Fruit fly (Drosophila melanogaster): Measurements from ENCODE around the gene CG33181.

The CG33181 gene

DNA sequence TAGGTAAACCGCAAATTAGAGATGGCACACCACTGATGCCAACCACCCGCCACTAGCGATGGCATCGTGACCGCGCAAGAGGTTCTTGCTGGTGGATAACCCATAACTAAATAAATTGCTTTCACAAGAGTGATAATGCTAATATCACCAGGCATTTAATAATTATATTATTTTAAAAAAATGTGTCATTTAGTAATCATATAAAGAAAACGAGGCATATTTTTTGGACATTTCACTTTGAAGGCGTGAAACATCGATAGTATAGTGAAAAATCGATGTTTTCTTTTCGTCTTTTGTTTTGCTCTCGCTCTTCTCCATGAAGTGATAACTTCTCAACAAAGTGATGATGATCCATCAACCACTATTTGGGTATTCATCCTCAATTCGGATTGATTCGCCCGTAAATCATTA, 69.6 kb downstream of the CG33181 start, which contains the start of gene IntS4 (continued):
- TF ChIP-seq CG32006 (GFP tag; optimal IDR thresholded peaks at IDR 0.05) (no peak), net (GFP tag; optimal IDR thresholded peaks at IDR 0.05) (no peak), CG11902 (GFP tag; optimal IDR thresholded peaks at IDR 0.05) (peak; percentile 33), Hr38 (GFP tag; optimal IDR thresholded peaks at IDR 0.05) (no peak), ss (GFP tag; optimal IDR thresholded peaks at IDR 0.05) (peak in 1 of 2 experiments; percentile 3), Ets21C (GFP tag; optimal IDR thresholded peaks at IDR 0.05) (peak; percentile 40), fd85E (GFP tag; optimal IDR thresholded peaks at IDR 0.05) (no peak), eg (GFP tag; IDR thresholded peaks at IDR 0.05) (no peak; the same call in 2 of the 3 replicates), CG16779 (tag; optimal IDR thresholded peaks at IDR 0.05) (no peak), dac (GFP tag; optimal IDR thresholded peaks at IDR 0.05) (peak; percentile 13), Eip78C (GFP tag) (peak; percentile 84), acj6 (GFP tag; optimal IDR thresholded peaks at IDR 0.05) (peak; percentile 58), CG8119 (GFP tag; IDR thresholded peaks at IDR 0.05) (no peak), Smox (GFP tag; optimal IDR thresholded peaks at IDR 0.05) (no peak), fd59A (GFP tag; optimal IDR thresholded peaks at IDR 0.05) (peak; percentile 4), CG10669 (GFP tag; optimal IDR thresholded peaks at IDR 0.05) (no peak), Met (GFP tag; optimal IDR thresholded peaks at IDR 0.05) (peak; percentile 63), Hr39 (GFP tag; optimal IDR thresholded peaks at IDR 0.05) (no peak), svp (GFP tag) (peak; percentile 83), CG4318 (GFP tag; optimal IDR thresholded peaks at IDR 0.05) (no peak), CG6792 (GFP tag; optimal IDR thresholded peaks at IDR 0.05) (peak; percentile 29), dsx (GFP tag; optimal IDR thresholded peaks at IDR 0.05; ENCODE audit: poor library complexity, severe bottlenecking) (peak; percentile 56), CG15336 (GFP tag; IDR thresholded peaks at IDR 0.05) (0 out of 2 replicates have a peak, but pooled peaks have one; percentile 43), CG7368 (GFP tag; optimal IDR thresholded peaks at IDR 0.05) (no peak)

- peak; percentile 68 for TF ChIP-seq svp (GFP tag)
- no peak for TF ChIP-seq salr (GFP tag; optimal IDR thresholded peaks at IDR 0.05)
- TF ChIP-seq Smox (GFP tag; optimal IDR thresholded peaks at IDR 0.05) = peak; percentile 52
- peak; percentile 55 for TF ChIP-seq CG31627 (GFP tag; optimal IDR thresholded peaks at IDR 0.05)
- peak in 1 of 2 experiments; percentile 60 for TF ChIP-seq ss (GFP tag; optimal IDR thresholded peaks at IDR 0.05)
- TF ChIP-seq CG32006 (GFP tag; optimal IDR thresholded peaks at IDR 0.05) = no peak
- TF ChIP-seq lz (GFP tag; optimal IDR thresholded peaks at IDR 0.05) = peak; percentile 59
- peak; percentile 34 for TF ChIP-seq Hr4 (GFP tag; optimal IDR thresholded peaks at IDR 0.05)
- no peak for TF ChIP-seq CG15336 (GFP tag; IDR thresholded peaks at IDR 0.05)
- no peak for TF ChIP-seq CG34406 (GFP tag; optimal IDR thresholded peaks at IDR 0.05)
- peak; percentile 71 for TF ChIP-seq Eip78C (GFP tag)
- TF ChIP-seq Ets96B (tag; optimal IDR thresholded peaks at IDR 0.05) = no peak
- TF ChIP-seq CG10669 (GFP tag; optimal IDR thresholded peaks at IDR 0.05) = no peak
- TF ChIP-seq Hr39 (GFP tag; optimal IDR thresholded peaks at IDR 0.05) = peak; percentile 32
- TF ChIP-seq esn (GFP tag; optimal IDR thresholded peaks at IDR 0.05) = peak; percentile 55
- no peak for TF ChIP-seq CG16779 (tag; optimal IDR thresholded peaks at IDR 0.05)
- TF ChIP-seq cyc (GFP tag; optimal IDR thresholded peaks at IDR 0.05) = peak; percentile 26
- TF ChIP-seq pdm3 (GFP tag; optimal IDR thresholded peaks at IDR 0.05) = peak; percentile 58
- no peak for TF ChIP-seq Sox14 (GFP tag; optimal IDR thresholded peaks at IDR 0.05)
- TF ChIP-seq acj6 (GFP tag; optimal IDR thresholded peaks at IDR 0.05) = peak; percentile 37
- TF ChIP-seq OdsH (GFP tag; optimal IDR thresholded peaks at IDR 0.05) = peak; percentile 48
- peak; percentile 3 for TF ChIP-seq Eip93F (GFP tag; optimal IDR thresholded peaks at IDR 0.05)
- TF ChIP-seq Eip75B (GFP tag; optimal IDR thresholded peaks at IDR 0.05) = peak; percentile 46
- TF ChIP-seq CG3032 (tag; optimal IDR thresholded peaks at IDR 0.05) = peak; percentile 2
- no peak for TF ChIP-seq CG1621 (tag; optimal IDR thresholded peaks at IDR 0.05)
- no peak for TF ChIP-seq CG6276 (GFP tag; optimal IDR thresholded peaks at IDR 0.05)
- TF ChIP-seq fkh (GFP tag; optimal IDR thresholded peaks at IDR 0.05) = no peak
- peak; percentile 15 for TF ChIP-seq Blimp-1 (GFP tag; optimal IDR thresholded peaks at IDR 0.05)
- TF ChIP-seq CG6163 (GFP tag; IDR thresholded peaks at IDR 0.05) = peak; percentile 57
- TF ChIP-seq Sox102F (GFP tag; optimal IDR thresholded peaks at IDR 0.05) = peak; percentile 6
- TF ChIP-seq Ets21C (GFP tag; optimal IDR thresholded peaks at IDR 0.05) = peak; percentile 27
- TF ChIP-seq dsx (GFP tag; optimal IDR thresholded peaks at IDR 0.05; ENCODE audit: poor library complexity, severe bottlenecking) = no peak
- TF ChIP-seq Met (GFP tag; optimal IDR thresholded peaks at IDR 0.05) = peak; percentile 43
- TF ChIP-seq CG3919 (GFP tag; optimal IDR thresholded peaks at IDR 0.05) = peak; percentile 14
- TF ChIP-seq achi (GFP tag; optimal IDR thresholded peaks at IDR 0.05) = peak; percentile 32
- no peak for TF ChIP-seq fd85E (GFP tag; optimal IDR thresholded peaks at IDR 0.05)
- peak; percentile 21; the same call in 1 of the 3 replicates for TF ChIP-seq eg (GFP tag; IDR thresholded peaks at IDR 0.05)
Measured at dm6 chrX:8560087-8560999, 71.2 kb downstream of the CG33181 start, which contains the start of the genes CG12112 and Trf4-1. TSS of gene CG12112 (minus strand) at chrX:8560192. TSS of gene Trf4-1 (plus strand) at chrX:8560322.

Measured in whole organism, prepupa.